Worm (Caenorhabditis elegans) whole organism, L2 larva: Measurements from ENCODE around the gene chil-25.
"Not testable (repeated sequence)": the region's sequence is repeated elsewhere in the genome, so short reads cannot be mapped to it uniquely, and the experiment has no call there.

Experiments
- C34F6.9 ChIP-seq: fragments of 150-350 bp; optimal IDR thresholded peaks from 2 replicates; lab custom pipeline; 2014; ENCODE audit warnings: missing biosample characterization, missing genetic modification characterization
- F13H6.1 ChIP-seq: sonication (generic microtip); optimal IDR thresholded peaks from 2 replicates; lab custom pipeline; 2016; ENCODE audit warnings: missing genetic modification characterization, missing compliant biosample characterization
- ZK546.5 ChIP-seq: sonication (generic microtip); optimal IDR thresholded peaks from 2 replicates; lab custom pipeline; 2017; ENCODE audit warnings: missing biosample characterization, missing genetic modification characterization
- blmp-1 ChIP-seq: sonication (generic microtip); optimal IDR thresholded peaks from 2 replicates; lab custom pipeline; 2017; ENCODE audit warnings: missing genetic modification characterization, mild to moderate bottlenecking, missing compliant biosample characterization, antibody characterized with exemption, moderate library complexity; ENCODE audit not compliant: insufficient read depth
- ceh-16 ChIP-seq: fragments of 150-350 bp; optimal IDR thresholded peaks from 2 replicates; lab custom pipeline; 2014; ENCODE audit warnings: missing biosample characterization, missing genetic modification characterization
- ceh-82 ChIP-seq: fragments of 150-350 bp; optimal IDR thresholded peaks from 2 replicates; lab custom pipeline; 2014; ENCODE audit warnings: missing biosample characterization, missing genetic modification characterization
- crh-2 ChIP-seq: sonication (generic microtip); optimal IDR thresholded peaks from 2 replicates; lab custom pipeline; 2017; ENCODE audit warnings: missing biosample characterization, missing genetic modification characterization
- dmd-4 ChIP-seq: sonication (generic microtip); optimal IDR thresholded peaks from 2 replicates; lab custom pipeline; 2017; ENCODE audit warnings: missing biosample characterization, missing genetic modification characterization
- egl-27 ChIP-seq: sonication (generic microtip); optimal IDR thresholded peaks from 3 replicates; lab custom pipeline; 2017; ENCODE audit warnings: missing biosample characterization, missing genetic modification reagents, missing genetic modification characterization
- fos-1 ChIP-seq: fragments of 150-350 bp; optimal IDR thresholded peaks from 2 replicates; lab custom pipeline; 2014; ENCODE audit warnings: missing biosample characterization, missing genetic modification characterization
- gmeb-1 ChIP-seq: fragments of 150-350 bp; optimal IDR thresholded peaks from 2 replicates; lab custom pipeline; 2014; ENCODE audit warnings: missing biosample characterization, missing genetic modification characterization
- lin-11 ChIP-seq: fragments of 150-350 bp; sonication (generic microtip); optimal IDR thresholded peaks from 2 replicates; lab custom pipeline; 2014; ENCODE audit warnings: missing biosample characterization, missing genetic modification characterization, inconsistent platforms, mixed read lengths
- lin-13 ChIP-seq: fragments of 150-350 bp; optimal IDR thresholded peaks from 2 replicates; lab custom pipeline; 2014; ENCODE audit warnings: missing biosample characterization, missing genetic modification reagents, missing genetic modification characterization
- lin-39 ChIP-seq: fragments of 150-350 bp; optimal IDR thresholded peaks from 2 replicates; lab custom pipeline; 2014; ENCODE audit warnings: missing biosample characterization, missing genetic modification reagents, missing genetic modification characterization
- lsy-2 ChIP-seq, 2 experiments: fragments of 150-350 bp in 1 of 2; sonication (generic microtip) in 1 of 2; optimal IDR thresholded peaks; 2 replicates each; lab custom pipeline; 2014 to 2017; ENCODE audit warnings: missing biosample characterization in 2 of 2, missing genetic modification characterization in 2 of 2
- mab-5 ChIP-seq: fragments of 150-350 bp; optimal IDR thresholded peaks from 2 replicates; lab custom pipeline; 2014; ENCODE audit warnings: missing biosample characterization, missing genetic modification characterization
- mdl-1 ChIP-seq, 2 experiments: fragments of 150-350 bp in 1 of 2; sonication (generic microtip) in 1 of 2; optimal IDR thresholded peaks; 2 replicates each; lab custom pipeline; 2017; ENCODE audit warnings: missing biosample characterization in 2 of 2, missing genetic modification characterization in 2 of 2
- nhr-10 ChIP-seq: sonication (generic microtip); optimal IDR thresholded peaks from 2 replicates; lab custom pipeline; 2017; ENCODE audit warnings: missing biosample characterization, missing genetic modification characterization
- nhr-11 ChIP-seq: fragments of 150-350 bp; optimal IDR thresholded peaks from 2 replicates; lab custom pipeline; 2014; ENCODE audit warnings: missing biosample characterization, missing genetic modification characterization
- nhr-12 ChIP-seq: fragments of 150-350 bp; optimal IDR thresholded peaks from 2 replicates; lab custom pipeline; 2014; ENCODE audit warnings: missing biosample characterization, missing genetic modification characterization
- nhr-129 ChIP-seq: fragments of 150-350 bp; optimal IDR thresholded peaks from 2 replicates; lab custom pipeline; 2014; ENCODE audit warnings: missing biosample characterization, missing genetic modification characterization
- nhr-25 ChIP-seq: fragments of 150-350 bp; sonication (generic microtip); optimal IDR thresholded peaks from 3 replicates; lab custom pipeline; 2014; ENCODE audit warnings: missing biosample characterization, missing genetic modification characterization
- nhr-6 ChIP-seq: fragments of 150-350 bp; optimal IDR thresholded peaks from 2 replicates; lab custom pipeline; 2014; ENCODE audit warnings: missing biosample characterization, missing genetic modification characterization
- sem-4 ChIP-seq: fragments of 150-350 bp; optimal IDR thresholded peaks from 2 replicates; lab custom pipeline; 2014; ENCODE audit warnings: missing biosample characterization, missing genetic modification reagents, missing genetic modification characterization
- skn-1 ChIP-seq: sonication (generic microtip); optimal IDR thresholded peaks from 2 replicates; lab custom pipeline; 2017; ENCODE audit warnings: missing biosample characterization, missing genetic modification characterization
- snpc-4 ChIP-seq: fragments of 150-350 bp; optimal IDR thresholded peaks from 2 replicates; lab custom pipeline; 2014; ENCODE audit warnings: missing biosample characterization, missing genetic modification characterization
- unc-55 ChIP-seq: fragments of 150-350 bp; sonication (generic microtip); optimal IDR thresholded peaks from 3 replicates; lab custom pipeline; 2014; ENCODE audit warnings: missing biosample characterization, missing genetic modification reagents, missing genetic modification characterization
- ztf-4 ChIP-seq: fragments of 150-350 bp; optimal IDR thresholded peaks from 2 replicates; lab custom pipeline; 2014; ENCODE audit warnings: missing biosample characterization, missing genetic modification characterization

chil-25 gene

DNA sequence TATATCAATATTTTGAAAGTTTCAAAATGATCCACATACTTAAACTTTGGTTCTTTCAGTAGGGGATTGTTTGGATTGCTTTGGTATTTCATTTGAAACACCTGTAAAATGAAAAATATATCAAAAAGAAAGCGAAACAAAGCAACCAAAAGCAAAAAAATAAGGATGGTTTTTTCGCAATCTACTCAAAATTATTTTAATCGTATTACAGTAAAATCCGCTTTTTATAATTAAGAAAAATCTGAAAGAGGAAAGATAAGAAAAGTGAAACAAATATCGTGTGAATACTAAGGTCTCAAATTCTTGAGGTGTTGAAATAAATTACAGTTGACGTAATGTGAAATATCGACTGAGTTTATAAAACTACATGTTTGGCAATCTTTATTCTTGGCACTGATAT lies 8.2 kb downstream of the chil-25 start, which contains the start of gene chil-22:
Gene chil-22, minus strand, starts transcription at position 101 of the 400 bp plus-strand sequence.
- TF ChIP-seq lin-13 (GFP tag; lab: Kevin White, UChicago) (no peak), lin-39 (no peak), skn-1 (tag; lab: Kevin White, UChicago) (no peak), mab-5 (no peak), ZK546.5 (tag; lab: Kevin White, UChicago) (no peak), egl-27 (tag; lab: Kevin White, UChicago) (no peak), nhr-25 (tag; lab: Kevin White, UChicago) (no peak)

DNA sequence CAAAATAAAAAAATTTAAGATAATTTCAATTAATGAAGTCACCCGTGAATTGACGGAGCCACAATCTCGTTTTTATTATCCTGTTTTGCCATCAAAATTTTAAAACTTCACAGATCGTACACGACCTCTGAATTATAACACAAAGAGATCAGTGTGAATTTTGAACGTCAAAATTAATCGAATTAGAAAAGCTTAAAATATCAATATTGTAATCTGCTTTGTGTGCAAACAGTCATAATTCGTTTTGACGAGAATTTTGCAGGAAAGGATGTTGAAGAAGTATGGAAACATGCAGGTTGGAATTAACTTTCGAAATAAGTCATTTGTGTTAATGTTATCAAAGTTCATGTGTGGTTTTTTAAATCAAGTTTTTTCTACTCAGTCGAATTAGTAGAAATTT lies 12.4 kb downstream of the chil-25 start, which contains the start of gene chil-21:
Gene chil-21, minus strand, starts transcription at position 101 of the 400 bp plus-strand sequence.
- not testable (repeated sequence) for TF ChIP-seq gmeb-1, ZK546.5, ceh-82 (tag; lab: Kevin White, UChicago)
- TF ChIP-seq, all 48 proteins: peak for 0; not testable (repeated sequence) for 48

DNA sequence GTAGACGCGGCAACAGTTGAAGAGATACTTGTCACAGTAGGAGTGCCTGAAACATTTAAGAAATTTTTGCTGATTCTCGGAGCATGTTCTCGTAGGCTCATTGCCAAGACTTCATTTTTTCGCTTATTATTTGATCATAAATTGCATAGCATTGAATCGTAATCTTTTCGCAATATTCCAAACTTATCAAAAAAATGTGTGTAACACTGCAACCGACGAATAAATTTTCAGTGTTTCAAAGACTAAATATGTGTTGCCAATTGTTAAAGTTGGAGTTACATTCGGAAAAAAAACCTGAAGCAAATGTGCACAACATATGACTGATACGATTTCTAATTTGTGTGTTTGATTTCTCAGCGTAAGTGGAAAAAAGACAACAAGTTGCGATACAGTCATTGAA lies 14.8 kb downstream of the chil-25 start, which contains the start of gene R09D1.14:
Gene R09D1.14, minus strand, starts transcription at position 101 of the 400 bp plus-strand sequence.
- not testable (repeated sequence) for TF ChIP-seq lin-39; nhr-129 (tag; lab: Kevin White, UChicago); nhr-11 (tag; lab: Kevin White, UChicago)

DNA sequence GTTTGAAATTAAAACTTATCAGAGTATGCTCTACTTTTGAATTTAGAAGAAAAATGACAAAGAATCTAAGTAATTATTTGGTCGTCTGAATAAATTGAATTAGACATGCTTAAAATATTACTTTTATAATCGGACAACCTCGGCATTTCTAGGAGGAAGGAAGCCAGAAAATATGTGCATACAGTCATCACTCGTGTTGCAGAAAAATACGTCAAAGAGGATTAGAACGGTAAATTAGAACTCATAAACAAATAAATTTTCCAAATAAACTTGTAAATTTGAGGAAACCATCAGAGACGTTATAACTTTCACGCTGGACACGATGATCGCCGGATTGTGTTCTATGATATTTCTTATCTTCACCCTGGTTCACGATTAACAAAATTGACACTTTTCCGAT lies 20.0 kb downstream of the chil-25 start, which contains the start of gene chil-19:
Gene chil-19, minus strand, starts transcription at position 101 of the 400 bp plus-strand sequence.
- TF ChIP-seq F13H6.1 (no peak), C34F6.9 (no peak), nhr-10 (tag; lab: Kevin White, UChicago) (no peak), crh-2 (no peak), mdl-1 (tag; optimal IDR thresholded peaks at IDR 0.05; lab: Kevin White, UChicago) (no peak), nhr-12 (tag; lab: Kevin White, UChicago) (no peak)
- TF ChIP-seq, all 48 proteins: peak for 0

DNA sequence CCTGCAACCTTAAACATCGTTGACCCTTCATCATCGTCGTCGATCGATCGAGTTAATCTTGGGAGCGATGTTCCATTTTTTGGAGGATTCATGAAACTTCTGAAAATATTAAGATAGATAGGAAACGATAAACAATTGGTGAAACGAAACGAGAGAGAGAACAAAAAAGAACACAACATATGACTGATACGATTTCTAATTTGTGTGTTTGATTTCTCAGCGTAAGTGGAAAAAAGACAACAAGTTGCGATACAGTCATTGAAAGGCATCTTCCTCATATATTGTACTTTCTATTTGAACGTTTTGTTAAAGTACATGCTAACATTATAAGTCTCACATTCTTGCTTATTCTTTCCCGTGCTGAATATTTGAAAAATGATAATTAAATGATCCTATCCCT lies 22.1 kb downstream of the chil-25 start, which contains the start of gene R09D1.12:
Gene R09D1.12, minus strand, starts transcription at position 101 of the 400 bp plus-strand sequence.
- not testable (repeated sequence) for TF ChIP-seq sem-4 (tag; lab: Kevin White, UChicago); nhr-11 (tag; lab: Kevin White, UChicago); C34F6.9
- TF ChIP-seq, all 48 proteins: peak for 0; not testable (repeated sequence) for 48

DNA sequence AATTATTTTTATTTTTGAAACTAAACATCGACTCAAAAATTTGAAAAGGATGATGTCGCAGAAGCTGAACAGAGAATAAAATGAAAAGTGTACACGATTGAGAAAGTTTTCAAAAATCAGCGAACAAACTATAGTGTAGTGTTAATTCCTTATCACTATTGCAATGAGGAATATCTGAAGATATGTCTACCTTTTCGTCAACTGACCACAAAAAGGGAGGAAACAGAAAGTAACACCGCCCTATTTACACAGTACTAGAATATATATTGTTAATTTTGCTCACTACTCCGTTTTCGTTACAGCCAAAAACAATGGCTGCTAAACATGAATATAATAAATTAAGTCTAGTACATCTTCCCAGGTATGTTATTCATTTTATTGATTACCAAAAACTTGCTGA lies 26.3 kb downstream of the chil-25 start, which contains the start of gene chil-18:
Gene chil-18, plus strand, starts transcription at position 301 of the 400 bp plus-strand sequence.
- no peak for TF ChIP-seq nhr-10 (tag; lab: Kevin White, UChicago)
- TF ChIP-seq ceh-16 (tag; lab: Kevin White, UChicago): no peak
- TF ChIP-seq unc-55 (GFP tag; lab: Kevin White, UChicago): no peak
- TF ChIP-seq nhr-6 (tag; lab: Kevin White, UChicago): no peak
- TF ChIP-seq lin-11 (tag; lab: Kevin White, UChicago): no peak

DNA sequence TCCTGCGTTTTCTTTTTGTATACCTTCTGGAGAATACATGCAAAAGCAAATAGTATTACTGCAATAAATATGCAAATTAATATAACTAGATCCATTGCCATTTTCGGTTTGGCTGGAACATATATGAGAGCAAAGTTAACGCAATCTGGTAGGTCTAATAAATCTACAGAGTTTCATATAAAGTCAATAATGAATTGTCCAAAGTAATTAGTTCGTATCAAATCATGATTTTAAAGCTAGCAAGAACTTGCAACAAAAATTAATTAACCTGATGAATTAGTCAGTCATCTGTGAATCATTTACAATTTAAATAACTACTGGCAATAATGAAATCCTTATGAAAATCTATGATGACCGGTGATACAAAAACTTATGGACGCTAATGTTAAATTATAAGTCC lies 28.9 kb downstream of the chil-25 start, which contains the start of gene R09D1.13:
Gene R09D1.13, minus strand, starts transcription at position 101 of the 400 bp plus-strand sequence.
- TF ChIP-seq skn-1 (tag; lab: Kevin White, UChicago) (no peak), fos-1 (tag; lab: Kevin White, UChicago) (no peak), lin-11 (tag; lab: Kevin White, UChicago) (no peak), ceh-82 (tag; lab: Kevin White, UChicago) (no peak), blmp-1 (tag; lab: Kevin White, UChicago) (no peak), F13H6.1 (no peak), C34F6.9 (no peak), snpc-4 (tag; lab: Kevin White, UChicago) (no peak), crh-2 (no peak), dmd-4 (no peak), ztf-4 (no peak), mdl-1 (tag; optimal IDR thresholded peaks at IDR 0.05; lab: Kevin White, UChicago) (no peak), lsy-2 (tag; optimal IDR thresholded peaks at IDR 0.05; lab: Kevin White, UChicago) (no peak), nhr-11 (tag; lab: Kevin White, UChicago) (no peak)
